Fruit fly (Drosophila melanogaster): Measurements from ENCODE around the gene Alp1.

Alp1 gene

dm6 chr3L:21412140-21412539, 32.5 kb downstream of the Alp1 start (continued):
- TF ChIP-seq fd3F (GFP tag; optimal IDR thresholded peaks at IDR 0.05) (no peak), CG14860 (GFP tag; IDR thresholded peaks at IDR 0.05; ENCODE audit: partially characterized antibody) (no peak), CG10366 (GFP tag; IDR thresholded peaks at IDR 0.05) (no peak), CG18599 (GFP tag; optimal IDR thresholded peaks at IDR 0.05) (peak; percentile 58), TFAM (GFP tag; optimal IDR thresholded peaks at IDR 0.05) (no peak), CG30403 (GFP tag; optimal IDR thresholded peaks at IDR 0.05) (no peak), gce (GFP tag; IDR thresholded peaks at IDR 0.05) (no peak), ATbp (GFP tag; optimal IDR thresholded peaks at IDR 0.05) (peak; percentile 75), CG11456 (GFP tag; IDR thresholded peaks at IDR 0.05) (no peak), Bgb (GFP tag; IDR thresholded peaks at IDR 0.05; ENCODE audit: partially characterized antibody) (no peak), Scr (GFP tag; IDR thresholded peaks at IDR 0.05; ENCODE audit: partially characterized antibody) (no peak), MESR4 (GFP tag; optimal IDR thresholded peaks at IDR 0.05) (no peak), Hand (GFP tag; optimal IDR thresholded peaks at IDR 0.05) (no peak), Jarid2 (GFP tag; optimal IDR thresholded peaks at IDR 0.05) (peak; percentile 29), CG3847 (GFP tag; IDR thresholded peaks at IDR 0.05) (no peak), Poxn (GFP tag; IDR thresholded peaks at IDR 0.05) (no peak), tio (GFP tag; optimal IDR thresholded peaks at IDR 0.05) (no peak), toy (GFP tag; IDR thresholded peaks at IDR 0.05) (no peak), her (GFP tag; optimal IDR thresholded peaks at IDR 0.05) (no peak), nerfin-1 (tag; optimal IDR thresholded peaks at IDR 0.05) (no peak), Stat92E (GFP tag; optimal IDR thresholded peaks at IDR 0.05) (no peak), CG14710 (tag; optimal IDR thresholded peaks at IDR 0.05) (no peak), CG8290 (GFP tag; optimal IDR thresholded peaks at IDR 0.05) (no peak), CG8290 (tag; optimal IDR thresholded peaks at IDR 0.05) (peak in 1 of 2 experiments; percentile 63), Gsc (GFP tag; IDR thresholded peaks at IDR 0.05) (no peak), CG17829 (tag; optimal IDR thresholded peaks at IDR 0.05) (no peak), CG10274 (GFP tag; optimal IDR thresholded peaks at IDR 0.05) (no peak), CG13287 (GFP tag; IDR thresholded peaks at IDR 0.05; ENCODE audit: partially characterized antibody) (no peak), lbe (GFP tag; optimal IDR thresholded peaks at IDR 0.05) (no peak), CG4404 (GFP tag; IDR thresholded peaks at IDR 0.05) (no peak), sisA (GFP tag; IDR thresholded peaks at IDR 0.05) (no peak), odd (GFP tag; optimal IDR thresholded peaks at IDR 0.05) (peak; percentile 32), dan (GFP tag; IDR thresholded peaks at IDR 0.05) (no peak), repo (GFP tag; optimal IDR thresholded peaks at IDR 0.05) (no peak), mirr (GFP tag; optimal IDR thresholded peaks at IDR 0.05) (peak; percentile 37), CG7372 (GFP tag; IDR thresholded peaks at IDR 0.05) (no peak), CG13296 (GFP tag; optimal IDR thresholded peaks at IDR 0.05) (peak; percentile 68), sim (GFP tag; IDR thresholded peaks at IDR 0.05) (no peak), psq (GFP tag; optimal IDR thresholded peaks at IDR 0.05) (no peak), CG15479 (GFP tag; optimal IDR thresholded peaks at IDR 0.05) (no peak), CG6654 (GFP tag; optimal IDR thresholded peaks at IDR 0.05) (no peak), Eip74EF (GFP tag; optimal IDR thresholded peaks at IDR 0.05) (no peak), Fer1 (GFP tag; optimal IDR thresholded peaks at IDR 0.05) (peak; percentile 55), Lpt (GFP tag; optimal IDR thresholded peaks at IDR 0.05) (no peak), pum (GFP tag; optimal IDR thresholded peaks at IDR 0.05) (no peak), hth (optimal IDR thresholded peaks at IDR 0.05) (no peak), cg (GFP tag; optimal IDR thresholded peaks at IDR 0.05) (no peak), CG15514 (GFP tag; optimal IDR thresholded peaks at IDR 0.05) (peak; percentile 46), Nf-YB (GFP tag; optimal IDR thresholded peaks at IDR 0.05) (no peak), lab (GFP tag; optimal IDR thresholded peaks at IDR 0.05) (peak; percentile 70), nerfin-2 (GFP tag; IDR thresholded peaks at IDR 0.05; ENCODE audit: partially characterized antibody) (no peak)

All from whole organism, embryonic.